Worm (Caenorhabditis elegans): ENCODE data around the gene ptb-1.
A peak's percentile ranks its signal among the peaks of the same experiment; 100 is the strongest.

ptb-1 gene

ce11 chrII:10652112-10652511 is 23.3 kb upstream of the ptb-1 start, which contains the start of gene nphp-1:
Gene nphp-1, minus strand, starts transcription at chrII:10652256.
- TF ChIP-seq hmg-4 (GFP tag; optimal IDR thresholded peaks at IDR 0.05) (no peak), tbx-37 (GFP tag; conservative IDR thresholded peaks at IDR 0.05) (no peak), scrt-1 (GFP tag; IDR thresholded peaks at IDR 0.05) (no peak)

- TF ChIP-seq ets-7 (tag; optimal IDR thresholded peaks at IDR 0.05) (no peak), scrt-1 (GFP tag; IDR thresholded peaks at IDR 0.05) (no peak), ama-1 (optimal IDR thresholded peaks at IDR 0.05) (no peak), hmg-4 (GFP tag; optimal IDR thresholded peaks at IDR 0.05) (no peak), ceh-13 (GFP tag; optimal IDR thresholded peaks at IDR 0.05) (no peak), F13C5.2 (tag; optimal IDR thresholded peaks at IDR 0.05) (no peak), tra-4 (tag; optimal IDR thresholded peaks at IDR 0.05) (no peak), flt-1 (GFP tag; IDR thresholded peaks at IDR 0.05) (no peak), aly-1 (tag; optimal IDR thresholded peaks at IDR 0.05) (no peak)
Observed at ce11 chrII:10653559-10653958, 21.8 kb upstream of the ptb-1 start.

- TF ChIP-seq tbx-37 (GFP tag; conservative IDR thresholded peaks at IDR 0.05) (no peak), F13C5.2 (tag; optimal IDR thresholded peaks at IDR 0.05) (no peak), flt-1 (GFP tag; IDR thresholded peaks at IDR 0.05) (no peak), hmg-4 (GFP tag; optimal IDR thresholded peaks at IDR 0.05) (no peak), ceh-13 (GFP tag; optimal IDR thresholded peaks at IDR 0.05) (no peak), aly-1 (tag; optimal IDR thresholded peaks at IDR 0.05) (no peak), tbx-11 (GFP tag; IDR thresholded peaks at IDR 0.05) (no peak), ets-7 (tag; optimal IDR thresholded peaks at IDR 0.05) (no peak), B0310.2 (tag; optimal IDR thresholded peaks at IDR 0.05) (no peak), tra-4 (tag; optimal IDR thresholded peaks at IDR 0.05) (no peak), pes-1 (GFP tag; IDR thresholded peaks at IDR 0.05) (no peak), hnd-1 (tag; optimal IDR thresholded peaks at IDR 0.05) (no peak), sea-1 (GFP tag; conservative IDR thresholded peaks at IDR 0.05) (no peak), scrt-1 (GFP tag; IDR thresholded peaks at IDR 0.05) (no peak), hmbx-1 (tag; optimal IDR thresholded peaks at IDR 0.05) (no peak), ama-1 (optimal IDR thresholded peaks at IDR 0.05) (no peak), ceh-36 (tag; optimal IDR thresholded peaks at IDR 0.05) (no peak)
Observed at ce11 chrII:10654435-10654834, 21.0 kb upstream of the ptb-1 start.

- TF ChIP-seq scrt-1 (GFP tag; IDR thresholded peaks at IDR 0.05) = no peak
- no peak for TF ChIP-seq pes-1 (GFP tag; IDR thresholded peaks at IDR 0.05)
- no peak for TF ChIP-seq ama-1 (optimal IDR thresholded peaks at IDR 0.05)
- TF ChIP-seq ceh-13 (GFP tag; optimal IDR thresholded peaks at IDR 0.05) = no peak
- TF ChIP-seq ceh-36 (tag; optimal IDR thresholded peaks at IDR 0.05) = no peak
- TF ChIP-seq hmg-4 (GFP tag; optimal IDR thresholded peaks at IDR 0.05) = no peak
- no peak for TF ChIP-seq ets-7 (tag; optimal IDR thresholded peaks at IDR 0.05)
- no peak for TF ChIP-seq sea-1 (GFP tag; conservative IDR thresholded peaks at IDR 0.05)
- TF ChIP-seq F13C5.2 (tag; optimal IDR thresholded peaks at IDR 0.05) = no peak
- TF ChIP-seq aly-1 (tag; optimal IDR thresholded peaks at IDR 0.05) = no peak
- TF ChIP-seq tra-4 (tag; optimal IDR thresholded peaks at IDR 0.05) = no peak
- no peak for TF ChIP-seq B0310.2 (tag; optimal IDR thresholded peaks at IDR 0.05)
- no peak for TF ChIP-seq hmbx-1 (tag; optimal IDR thresholded peaks at IDR 0.05)
- TF ChIP-seq tbx-37 (GFP tag; conservative IDR thresholded peaks at IDR 0.05) = no peak
- TF ChIP-seq tbx-11 (GFP tag; IDR thresholded peaks at IDR 0.05) = no peak
- no peak for TF ChIP-seq hnd-1 (tag; optimal IDR thresholded peaks at IDR 0.05)
- no peak for TF ChIP-seq flt-1 (GFP tag; IDR thresholded peaks at IDR 0.05)
Observed at ce11 chrII:10656395-10656794, 19.0 kb upstream of the ptb-1 start.

- TF ChIP-seq aly-1 (tag; optimal IDR thresholded peaks at IDR 0.05) (no peak), hnd-1 (tag; optimal IDR thresholded peaks at IDR 0.05) (no peak), sea-1 (GFP tag; conservative IDR thresholded peaks at IDR 0.05) (0 out of 2 replicates have a peak, but pooled peaks have one; percentile 9), ceh-13 (GFP tag; optimal IDR thresholded peaks at IDR 0.05) (no peak), hmbx-1 (tag; optimal IDR thresholded peaks at IDR 0.05) (no peak)
Observed at ce11 chrII:10657632-10658108, 17.7 kb upstream of the ptb-1 start, which contains the start of gene lact-3. Gene lact-3, minus strand, starts transcription at chrII:10657682.

ce11 chrII:10658576-10659256 is 16.7 kb upstream of the ptb-1 start, which contains the start of the genes snu-13 and rsp-7:
Gene snu-13, minus strand, starts transcription at chrII:10658626.
Gene rsp-7, plus strand, starts transcription at chrII:10659206.
- no peak for TF ChIP-seq hmg-4 (GFP tag; optimal IDR thresholded peaks at IDR 0.05)
- TF ChIP-seq aly-1 (tag; optimal IDR thresholded peaks at IDR 0.05) = no peak
- TF ChIP-seq F13C5.2 (tag; optimal IDR thresholded peaks at IDR 0.05) = no peak
- TF ChIP-seq pes-1 (GFP tag; IDR thresholded peaks at IDR 0.05) = no peak
- no peak for TF ChIP-seq ets-7 (tag; optimal IDR thresholded peaks at IDR 0.05)
- TF ChIP-seq hmbx-1 (tag; optimal IDR thresholded peaks at IDR 0.05) = no peak
- TF ChIP-seq tra-4 (tag; optimal IDR thresholded peaks at IDR 0.05) = no peak
- no peak for TF ChIP-seq B0310.2 (tag; optimal IDR thresholded peaks at IDR 0.05)
- no peak for TF ChIP-seq flt-1 (GFP tag; IDR thresholded peaks at IDR 0.05)
- TF ChIP-seq ceh-13 (GFP tag; optimal IDR thresholded peaks at IDR 0.05) = no peak
- no peak for TF ChIP-seq hnd-1 (tag; optimal IDR thresholded peaks at IDR 0.05)
- no peak for TF ChIP-seq sea-1 (GFP tag; conservative IDR thresholded peaks at IDR 0.05)
- TF ChIP-seq ama-1 (optimal IDR thresholded peaks at IDR 0.05) = no peak
- no peak for TF ChIP-seq ceh-36 (tag; optimal IDR thresholded peaks at IDR 0.05)
- TF ChIP-seq scrt-1 (GFP tag; IDR thresholded peaks at IDR 0.05) = no peak

- TF ChIP-seq sea-1 (GFP tag; conservative IDR thresholded peaks at IDR 0.05) = no peak
- TF ChIP-seq ceh-36 (tag; optimal IDR thresholded peaks at IDR 0.05) = no peak
- no peak for TF ChIP-seq ama-1 (optimal IDR thresholded peaks at IDR 0.05)
- TF ChIP-seq scrt-1 (GFP tag; IDR thresholded peaks at IDR 0.05) = no peak
- no peak for TF ChIP-seq aly-1 (tag; optimal IDR thresholded peaks at IDR 0.05)
- no peak for TF ChIP-seq tra-4 (tag; optimal IDR thresholded peaks at IDR 0.05)
- TF ChIP-seq tbx-37 (GFP tag; conservative IDR thresholded peaks at IDR 0.05) = no peak
- TF ChIP-seq hmbx-1 (tag; optimal IDR thresholded peaks at IDR 0.05) = no peak
- no peak for TF ChIP-seq ets-7 (tag; optimal IDR thresholded peaks at IDR 0.05)
- no peak for TF ChIP-seq ceh-13 (GFP tag; optimal IDR thresholded peaks at IDR 0.05)
- no peak for TF ChIP-seq tbx-11 (GFP tag; IDR thresholded peaks at IDR 0.05)
- TF ChIP-seq flt-1 (GFP tag; IDR thresholded peaks at IDR 0.05) = no peak
- TF ChIP-seq hmg-4 (GFP tag; optimal IDR thresholded peaks at IDR 0.05) = no peak
- no peak for TF ChIP-seq pes-1 (GFP tag; IDR thresholded peaks at IDR 0.05)
- no peak for TF ChIP-seq B0310.2 (tag; optimal IDR thresholded peaks at IDR 0.05)
- TF ChIP-seq F13C5.2 (tag; optimal IDR thresholded peaks at IDR 0.05) = no peak
- no peak for TF ChIP-seq hnd-1 (tag; optimal IDR thresholded peaks at IDR 0.05)
Observed at ce11 chrII:10659585-10659984, 15.8 kb upstream of the ptb-1 start.
